Worm (Caenorhabditis elegans): ENCODE data around the gene pck-1.

- no peak for TF ChIP-seq lsy-2 (tag; optimal IDR thresholded peaks at IDR 0.05)
- TF ChIP-seq hlh-30 (tag; optimal IDR thresholded peaks at IDR 0.05; ENCODE audit: insufficient read depth) = no peak
- no peak for TF ChIP-seq egl-27 (tag; optimal IDR thresholded peaks at IDR 0.05)
- TF ChIP-seq fos-1 (tag; optimal IDR thresholded peaks at IDR 0.05) = no peak
- no peak for TF ChIP-seq dpl-1 (GFP tag; optimal IDR thresholded peaks at IDR 0.05)
- no peak for TF ChIP-seq ama-1 (optimal IDR thresholded peaks at IDR 0.05)
- TF ChIP-seq R02D3.7 (tag; optimal IDR thresholded peaks at IDR 0.05) = no peak
- TF ChIP-seq ZK546.5 (tag; optimal IDR thresholded peaks at IDR 0.05) = no peak
- no peak for TF ChIP-seq fkh-10 (GFP tag; optimal IDR thresholded peaks at IDR 0.05)
- TF ChIP-seq aly-2 (tag; optimal IDR thresholded peaks at IDR 0.05) = no peak
- peak in 1 of 2 experiments; percentile 68 for TF ChIP-seq unc-62 (GFP tag; optimal IDR thresholded peaks at IDR 0.05 in 1 of 2)
- TF ChIP-seq unc-62 (tag; optimal IDR thresholded peaks at IDR 0.05) = no peak
- no peak for TF ChIP-seq nhr-76 (tag; optimal IDR thresholded peaks at IDR 0.05)
- no peak for TF ChIP-seq nhr-237 (tag; optimal IDR thresholded peaks at IDR 0.05)
- no peak for TF ChIP-seq mdl-1 (tag; optimal IDR thresholded peaks at IDR 0.05)
Measured at ce11 chrIII:17558-17957, 48.5 kb downstream of the pck-1 start.

Data from whole organism, L4 larva.